Fruit fly (Drosophila melanogaster): ENCODE data around the gene Alg1.

Gene Alg1

DNA sequence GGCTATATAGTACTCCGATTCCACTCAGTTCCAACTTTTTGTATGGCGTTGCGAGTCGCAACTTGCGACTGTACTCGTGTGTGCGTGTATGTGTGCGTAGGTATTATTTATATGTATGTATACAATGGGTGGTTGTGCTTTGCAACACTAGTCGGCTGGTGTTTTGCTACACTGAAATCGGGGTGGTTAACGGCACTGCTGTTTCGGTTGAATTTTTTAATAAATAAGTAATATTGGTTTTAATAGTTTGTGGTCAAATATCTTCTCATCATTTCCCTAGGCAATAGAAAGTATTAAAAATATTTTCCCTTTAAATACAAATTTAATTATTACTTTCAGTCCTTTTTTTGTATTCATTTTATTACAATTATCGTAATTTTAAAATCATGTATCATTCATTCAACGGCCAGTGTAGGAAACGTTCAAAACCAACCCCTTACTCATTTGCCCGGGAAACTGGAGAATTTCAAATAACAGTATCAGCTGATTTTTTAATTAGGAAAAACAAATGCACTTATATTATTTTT lies 12.7 kb downstream of the Alg1 start, which contains the start of gene CG7379 (continued):
- TF ChIP-seq chif (GFP tag; optimal IDR thresholded peaks at IDR 0.05) (peak; percentile 73 to 75), CG3847 (GFP tag; IDR thresholded peaks at IDR 0.05) (peak; percentile 95), trem (tag; optimal IDR thresholded peaks at IDR 0.05) (peak; percentile 73), CG12071 (GFP tag; optimal IDR thresholded peaks at IDR 0.05) (peak; percentile 13), Gug (GFP tag; IDR thresholded peaks at IDR 0.05) (peak; percentile 76; the same call in 3 of the 4 replicates), nerfin-1 (tag; optimal IDR thresholded peaks at IDR 0.05) (peak; percentile 71), Neu2 (GFP tag; optimal IDR thresholded peaks at IDR 0.05; ENCODE audit: borderline replicate concordance) (no peak), CG18476 (GFP tag; optimal IDR thresholded peaks at IDR 0.05) (peak; percentile 84), hth (optimal IDR thresholded peaks at IDR 0.05) (no peak), Rx (GFP tag; IDR thresholded peaks at IDR 0.05) (peak; percentile 61; the same call in 1 of the 2 replicates), sens (GFP tag) (peak; percentile 92), CG11247 (GFP tag; IDR thresholded peaks at IDR 0.05) (peak; percentile 92), CG10959 (GFP tag; IDR thresholded peaks at IDR 0.05) (0 out of 2 replicates have a peak, but pooled peaks have one; percentile 26), Hmr (GFP tag; optimal IDR thresholded peaks at IDR 0.05) (peak; percentile 91), Ets97D (GFP tag; optimal IDR thresholded peaks at IDR 0.05) (peak; percentile 87), Poxn (GFP tag; IDR thresholded peaks at IDR 0.05) (peak; percentile 33; the same call in 1 of the 2 replicates), CG32772 (GFP tag; IDR thresholded peaks at IDR 0.05) (peak; percentile 68), onecut (GFP tag; IDR thresholded peaks at IDR 0.05) (peak; percentile 58), CG4360 (GFP tag; IDR thresholded peaks at IDR 0.05) (no peak), br (optimal IDR thresholded peaks at IDR 0.05) (no peak), CG4328 (GFP tag; optimal IDR thresholded peaks at IDR 0.05) (peak; percentile 74), YL-1 (GFP tag; optimal IDR thresholded peaks at IDR 0.05) (peak; percentile 96), CG1832 (GFP tag; optimal IDR thresholded peaks at IDR 0.05) (no peak), Blimp-1 (GFP tag; optimal IDR thresholded peaks at IDR 0.05) (no peak), nmo (GFP tag; optimal IDR thresholded peaks at IDR 0.05) (peak; percentile 81), CG10274 (GFP tag; optimal IDR thresholded peaks at IDR 0.05) (peak; percentile 50), CG1024 (GFP tag; IDR thresholded peaks at IDR 0.05) (peak; percentile 37; the same call in 1 of the 2 replicates), gce (GFP tag; IDR thresholded peaks at IDR 0.05) (no peak), CG11456 (GFP tag; IDR thresholded peaks at IDR 0.05) (peak; percentile 93), CG11093 (GFP tag; IDR thresholded peaks at IDR 0.05) (peak; percentile 49; the same call in 1 of the 3 replicates), caup (GFP tag; optimal IDR thresholded peaks at IDR 0.05; ENCODE audit: severe bottlenecking) (peak; percentile 93), CG12155 (GFP tag; optimal IDR thresholded peaks at IDR 0.05) (peak; percentile 89), Oaz (GFP tag; IDR thresholded peaks at IDR 0.05) (no peak), Mad (GFP tag; optimal IDR thresholded peaks at IDR 0.05) (peak; percentile 83), dimm (GFP tag; IDR thresholded peaks at IDR 0.05) (peak; percentile 31; the same call in 1 of the 2 replicates), Atf-2 (GFP tag; optimal IDR thresholded peaks at IDR 0.05) (peak; percentile 60), Atf6 (GFP tag; IDR thresholded peaks at IDR 0.05) (peak; percentile 75), Scr (GFP tag; IDR thresholded peaks at IDR 0.05; ENCODE audit: partially characterized antibody) (0 out of 2 replicates have a peak, but pooled peaks have one; percentile 11), fd64A (GFP tag; optimal IDR thresholded peaks at IDR 0.05) (no peak), CG14860 (GFP tag; IDR thresholded peaks at IDR 0.05; ENCODE audit: partially characterized antibody) (no peak), pho (GFP tag; optimal IDR thresholded peaks at IDR 0.05) (peak; percentile 88), Eip74EF (GFP tag; optimal IDR thresholded peaks at IDR 0.05) (peak in 1 of 2 experiments; percentile 2), HLHmδ (GFP tag; optimal IDR thresholded peaks at IDR 0.05) (no peak), p53 (GFP tag; optimal IDR thresholded peaks at IDR 0.05) (peak; percentile 57), Vsx1 (GFP tag; optimal IDR thresholded peaks at IDR 0.05) (peak; percentile 59), CG4424 (GFP tag; optimal IDR thresholded peaks at IDR 0.05) (peak; percentile 84), ap (GFP tag; IDR thresholded peaks at IDR 0.05) (no peak), az2 (GFP tag; optimal IDR thresholded peaks at IDR 0.05) (peak; percentile 80), sug (tag; optimal IDR thresholded peaks at IDR 0.05) (peak; percentile 84), BEAF-32 (GFP tag; optimal IDR thresholded peaks at IDR 0.05) (peak; percentile 51)
